Worm (Caenorhabditis elegans): ENCODE results near the gene nhx-5.

- no peak for TF ChIP-seq ref-1 (GFP tag; conservative IDR thresholded peaks at IDR 0.05)
- no peak for TF ChIP-seq cog-1 (tag; optimal IDR thresholded peaks at IDR 0.05)
- TF ChIP-seq ztf-29 (GFP tag; IDR thresholded peaks at IDR 0.05): no peak
- TF ChIP-seq flt-1 (GFP tag; IDR thresholded peaks at IDR 0.05): no peak
Measured at ce11 chrX:10593234-10593633, 16.5 kb downstream of the nhx-5 start, which contains the start of gene sdn-1.
